Worm (Caenorhabditis elegans): ENCODE data around the gene K10C2.12.

ce11 chrX:6416357-6417087 is 4.1 kb downstream of the K10C2.12 start, which contains the start of gene T22E5.6:
- TF ChIP-seq lin-39 (tag; optimal IDR thresholded peaks at IDR 0.05) (no peak), ceh-28 (tag; optimal IDR thresholded peaks at IDR 0.05) (no peak)

Data from whole organism, L3 larva.